Fruit fly (Drosophila melanogaster) whole organism, pupa: Measurements from ENCODE around the gene ND-20.

Experiments used
- CG10348 ChIP-seq: fragments of 200-800 bp; sonication (Bioruptor generic); IDR thresholded peaks from 2 replicates; pipeline ENCODE4 v1.3.6; 2022; ENCODE audit warnings: missing biosample characterization, missing genetic modification characterization
- CG12605 ChIP-seq: fragments of 200-800 bp; sonication (Bioruptor generic); IDR thresholded peaks from 2 replicates; pipeline ENCODE4 v1.3.6; 2022; ENCODE audit warnings: missing biosample characterization, missing genetic modification characterization
- CG13204 ChIP-seq: fragments of 200-800 bp; sonication (Bioruptor generic); optimal IDR thresholded peaks from 2 replicates; lab custom pipeline; 2018; ENCODE audit warnings: missing biosample characterization, mild to moderate bottlenecking, missing genetic modification characterization, moderate library complexity
- CG34367 ChIP-seq: fragments of 200-800 bp; sonication (Bioruptor generic); optimal IDR thresholded peaks from 2 replicates; lab custom pipeline; 2018; ENCODE audit warnings: missing biosample characterization, mild to moderate bottlenecking, missing genetic modification characterization
- Pif1A ChIP-seq: fragments of 200-800 bp; sonication (Bioruptor generic); optimal IDR thresholded peaks from 3 replicates; lab custom pipeline; 2016; ENCODE audit warnings: missing biosample characterization, missing genetic modification characterization
- gl ChIP-seq: fragments of 200-800 bp; sonication (Bioruptor generic); optimal IDR thresholded peaks from 2 replicates; lab custom pipeline; 2018; ENCODE audit warnings: missing biosample characterization, mild to moderate bottlenecking, missing genetic modification characterization

DNA sequence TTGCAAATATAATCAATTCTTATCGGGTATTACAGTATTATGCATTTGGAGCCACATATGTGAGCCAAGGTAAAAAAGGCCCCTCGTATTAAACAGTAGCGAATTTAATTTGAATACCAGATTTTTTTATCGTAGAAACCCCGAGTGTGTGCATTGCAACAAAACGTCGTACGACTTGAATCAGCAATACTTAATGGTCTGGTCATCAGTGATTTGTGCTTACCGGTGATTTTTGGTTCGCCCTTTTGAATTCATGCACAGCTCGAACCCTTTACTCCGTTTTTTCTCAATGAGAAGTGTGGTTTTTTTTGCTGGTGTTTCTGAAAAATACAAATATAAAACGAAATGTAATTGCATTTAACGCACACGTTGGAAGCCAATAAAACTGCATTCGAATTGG, 3.0 kb upstream of the ND-20 start:
- TF ChIP-seq CG10348 (GFP tag; lab: Robert Waterston, UW) (no peak), CG12605 (GFP tag; lab: Robert Waterston, UW) (no peak), CG34367 (tag; lab: Kevin White, UChicago) (no peak), gl (tag; lab: Kevin White, UChicago) (no peak), CG13204 (GFP tag; lab: Kevin White, UChicago) (no peak), Pif1A (GFP tag; lab: Kevin White, UChicago) (no peak)
